Worm (Caenorhabditis elegans): ENCODE results near the gene acr-14.
A peak's percentile ranks its signal among the peaks of the same experiment; 100 is the strongest.

The acr-14 gene

ce11 chrII:8177095-8177494 is at the start of gene acr-14:
Gene acr-14, minus strand, starts transcription at chrII:8177195.
- no peak for TF ChIP-seq sea-2 (GFP tag; IDR thresholded peaks at IDR 0.05)
- TF ChIP-seq lsy-27 (tag; optimal IDR thresholded peaks at IDR 0.05; ENCODE audit: borderline replicate concordance, insufficient read depth) = no peak
- TF ChIP-seq F33H1.4 (GFP tag; IDR thresholded peaks at IDR 0.05) = no peak
- no peak for TF ChIP-seq aptf-3 (GFP tag; IDR thresholded peaks at IDR 0.05)
- TF ChIP-seq aptf-2 (GFP tag; conservative IDR thresholded peaks at IDR 0.05) = no peak
- TF ChIP-seq dox-1 (GFP tag; IDR thresholded peaks at IDR 0.05) = no peak
- TF ChIP-seq nhr-179 (tag; optimal IDR thresholded peaks at IDR 0.05) = no peak
- no peak for TF ChIP-seq bed-2 (GFP tag; IDR thresholded peaks at IDR 0.05)
- no peak for TF ChIP-seq Y56A3A.18 (GFP tag; IDR thresholded peaks at IDR 0.05)
- no peak for TF ChIP-seq C06A6.2 (GFP tag; conservative IDR thresholded peaks at IDR 0.05)
- TF ChIP-seq rpc-1 (optimal IDR thresholded peaks at IDR 0.05) = no peak
- no peak for TF ChIP-seq rpc-1 (tag; optimal IDR thresholded peaks at IDR 0.05)
- TF ChIP-seq dpl-1 (GFP tag; optimal IDR thresholded peaks at IDR 0.05) = no peak
- no peak for TF ChIP-seq ZK185.1 (tag; optimal IDR thresholded peaks at IDR 0.05; ENCODE audit: poor library complexity, severe bottlenecking)
- TF ChIP-seq atf-7 (tag; optimal IDR thresholded peaks at IDR 0.05) = no peak
- no peak for TF ChIP-seq lin-35 (GFP tag; optimal IDR thresholded peaks at IDR 0.05)

ce11 chrII:8226475-8226874 is 49.5 kb upstream of the acr-14 start:
- TF ChIP-seq ekl-4 (GFP tag; IDR thresholded peaks at IDR 0.05) (peak; percentile 14; the same call in 1 of the 2 replicates), ceh-91 (GFP tag; IDR thresholded peaks at IDR 0.05) (no peak), F33H1.4 (GFP tag; IDR thresholded peaks at IDR 0.05) (no peak), nhr-80 (tag; optimal IDR thresholded peaks at IDR 0.05) (peak; percentile 44), D2030.7 (GFP tag; IDR thresholded peaks at IDR 0.05) (no peak), F37B4.10 (GFP tag; IDR thresholded peaks at IDR 0.05) (no peak), lsl-1 (GFP tag; optimal IDR thresholded peaks at IDR 0.05) (no peak), snpc-1.1 (tag; optimal IDR thresholded peaks at IDR 0.05; ENCODE audit: insufficient read depth) (no peak), Y79H2A.3 (GFP tag; conservative IDR thresholded peaks at IDR 0.05) (0 out of 2 replicates have a peak, but pooled peaks have one; percentile 16), hmg-1.2 (GFP tag; IDR thresholded peaks at IDR 0.05) (peak; percentile 49; the same call in 1 of the 2 replicates), lin-54 (GFP tag; optimal IDR thresholded peaks at IDR 0.05) (peak; percentile 13), let-526 (GFP tag; IDR thresholded peaks at IDR 0.05) (no peak)

- no peak for TF ChIP-seq B0035.1 (tag; optimal IDR thresholded peaks at IDR 0.05)
- no peak for TF ChIP-seq nhr-27 (tag; optimal IDR thresholded peaks at IDR 0.05)
- TF ChIP-seq athp-1 (tag; optimal IDR thresholded peaks at IDR 0.05) = no peak
- no peak for TF ChIP-seq snpc-4 (GFP tag; optimal IDR thresholded peaks at IDR 0.05)
- no peak for TF ChIP-seq snpc-4 (tag; optimal IDR thresholded peaks at IDR 0.05)
- TF ChIP-seq ztf-25 (GFP tag; IDR thresholded peaks at IDR 0.05) = no peak
- no peak for TF ChIP-seq die-1 (tag; optimal IDR thresholded peaks at IDR 0.05)
- no peak for TF ChIP-seq nhr-90 (tag; optimal IDR thresholded peaks at IDR 0.05)
- no peak for TF ChIP-seq tlf-1 (GFP tag; optimal IDR thresholded peaks at IDR 0.05)
- no peak for TF ChIP-seq snpc-1.1 (tag; optimal IDR thresholded peaks at IDR 0.05; ENCODE audit: insufficient read depth)
Measured at ce11 chrII:8225914-8226313, 48.9 kb upstream of the acr-14 start.

ce11 chrII:8225347-8225746 is 48.4 kb upstream of the acr-14 start:
- no peak for TF ChIP-seq T07F8.4 (tag; optimal IDR thresholded peaks at IDR 0.05)
- TF ChIP-seq cebp-1 (GFP tag; IDR thresholded peaks at IDR 0.05) = no peak
- peak; percentile 54 for TF ChIP-seq cebp-1 (tag; optimal IDR thresholded peaks at IDR 0.05)

Measured in whole organism, young adult.